Worm (Caenorhabditis elegans): ENCODE data around the gene upp-1.

upp-1 gene

DNA sequence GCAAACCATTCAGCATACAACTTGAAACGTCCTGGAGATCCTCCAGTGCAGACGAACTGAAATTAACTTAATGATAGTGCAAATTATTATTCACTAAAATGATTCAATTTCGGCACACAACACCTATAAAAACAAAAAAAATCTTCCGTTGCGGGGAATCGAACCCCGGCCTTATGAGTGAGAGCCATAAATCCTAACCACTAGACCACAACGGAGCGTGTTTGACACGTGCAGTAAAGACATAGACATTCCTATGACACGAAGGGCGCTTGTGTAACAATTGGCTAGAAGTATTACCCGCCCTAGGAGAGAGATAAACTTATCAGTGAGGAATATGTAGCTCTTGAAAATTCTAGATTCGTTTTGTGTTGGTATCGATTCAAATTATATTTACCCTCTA is 886 bp downstream of the upp-1 start (continued):
- peak; percentile 72 for TF ChIP-seq ceh-19 (GFP tag; optimal IDR thresholded peaks at IDR 0.05)
- TF ChIP-seq sox-4 (tag; optimal IDR thresholded peaks at IDR 0.05) = peak; percentile 41
- TF ChIP-seq mec-3 (tag; optimal IDR thresholded peaks at IDR 0.05; ENCODE audit: borderline replicate concordance) = no peak
- TF ChIP-seq gmeb-2 (tag; optimal IDR thresholded peaks at IDR 0.05) = peak; percentile 39
- peak; percentile 32 for TF ChIP-seq hlh-30 (tag; optimal IDR thresholded peaks at IDR 0.05; ENCODE audit: insufficient read depth)
- TF ChIP-seq ahr-1 (tag; optimal IDR thresholded peaks at IDR 0.05) = peak; percentile 47
- peak; percentile 17 for TF ChIP-seq rnt-1 (tag; optimal IDR thresholded peaks at IDR 0.05)
- no peak for TF ChIP-seq pag-3 (tag; optimal IDR thresholded peaks at IDR 0.05; ENCODE audit: borderline replicate concordance)

DNA sequence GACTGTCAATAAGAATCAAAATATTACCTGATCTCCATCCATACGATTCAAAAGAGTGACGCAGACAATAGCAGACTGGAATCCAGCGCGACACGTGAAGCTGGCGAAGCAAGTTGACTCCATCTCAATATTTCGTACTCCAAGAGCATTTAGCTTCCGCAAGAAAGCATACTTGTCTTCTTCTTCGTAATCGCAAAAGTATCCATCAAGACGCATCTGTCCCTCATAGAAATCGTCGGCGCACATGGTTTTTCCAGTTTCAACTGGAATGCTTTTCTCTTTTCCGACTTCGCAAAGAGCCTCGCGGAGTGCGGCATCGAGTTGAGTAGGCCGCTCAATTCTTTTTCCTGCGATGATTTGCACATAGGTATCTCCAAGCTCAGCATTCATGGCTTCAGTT is 1.6 kb downstream of the upp-1 start:
- TF ChIP-seq sox-4 (tag; optimal IDR thresholded peaks at IDR 0.05) (no peak), pat-9 (tag; optimal IDR thresholded peaks at IDR 0.05) (no peak), ceh-6 (GFP tag; optimal IDR thresholded peaks at IDR 0.05) (no peak), C08G9.2 (tag; optimal IDR thresholded peaks at IDR 0.05) (no peak), fkh-6 (tag; optimal IDR thresholded peaks at IDR 0.05) (no peak), tbx-7 (tag; optimal IDR thresholded peaks at IDR 0.05) (no peak), ama-1 (optimal IDR thresholded peaks at IDR 0.05) (no peak), pax-1 (tag; optimal IDR thresholded peaks at IDR 0.05) (no peak), ttx-3 (tag; optimal IDR thresholded peaks at IDR 0.05) (no peak), unc-55 (GFP tag; optimal IDR thresholded peaks at IDR 0.05) (no peak), K02D7.2 (tag; optimal IDR thresholded peaks at IDR 0.05) (no peak), lin-11 (tag; optimal IDR thresholded peaks at IDR 0.05) (no peak), ceh-30 (tag; optimal IDR thresholded peaks at IDR 0.05) (no peak), ets-4 (tag; optimal IDR thresholded peaks at IDR 0.05) (no peak), odd-2 (tag; optimal IDR thresholded peaks at IDR 0.05) (no peak)

- TF ChIP-seq pros-1 (tag; optimal IDR thresholded peaks at IDR 0.05) (no peak), hlh-13 (GFP tag; optimal IDR thresholded peaks at IDR 0.05) (no peak), K02D7.2 (tag; optimal IDR thresholded peaks at IDR 0.05) (no peak), pax-1 (tag; optimal IDR thresholded peaks at IDR 0.05) (no peak), hlh-8 (tag; optimal IDR thresholded peaks at IDR 0.05) (no peak), lin-11 (tag; optimal IDR thresholded peaks at IDR 0.05) (no peak), pag-3 (tag; optimal IDR thresholded peaks at IDR 0.05; ENCODE audit: borderline replicate concordance) (no peak), mec-3 (tag; optimal IDR thresholded peaks at IDR 0.05; ENCODE audit: borderline replicate concordance) (no peak)
Observed at ce11 chrIII:7625086-7625485, 17.8 kb downstream of the upp-1 start, which contains the start of gene fbn-1. Gene fbn-1, plus strand, starts transcription at chrIII:7625386.

DNA sequence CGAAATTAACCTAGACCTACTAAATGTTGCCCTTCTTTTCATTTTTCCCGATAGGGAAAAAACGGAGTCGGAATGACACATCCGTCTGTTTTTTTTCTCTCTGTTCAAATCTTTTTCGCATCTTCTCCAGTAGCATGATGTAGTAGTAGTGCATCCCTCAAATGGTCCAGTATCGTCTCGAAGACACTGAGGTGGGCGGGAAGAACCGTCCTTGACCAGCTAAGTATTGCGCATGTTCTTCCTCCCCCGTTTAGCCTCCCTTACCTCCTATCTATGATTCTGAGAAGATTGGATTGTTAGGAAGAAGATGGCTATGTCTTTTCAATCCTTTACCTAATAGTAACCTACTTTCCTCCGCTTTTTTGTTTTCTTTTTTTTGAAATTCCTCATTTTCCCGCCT is 20.0 kb downstream of the upp-1 start:
- no peak for TF ChIP-seq hlh-30 (tag; optimal IDR thresholded peaks at IDR 0.05; ENCODE audit: insufficient read depth)

DNA sequence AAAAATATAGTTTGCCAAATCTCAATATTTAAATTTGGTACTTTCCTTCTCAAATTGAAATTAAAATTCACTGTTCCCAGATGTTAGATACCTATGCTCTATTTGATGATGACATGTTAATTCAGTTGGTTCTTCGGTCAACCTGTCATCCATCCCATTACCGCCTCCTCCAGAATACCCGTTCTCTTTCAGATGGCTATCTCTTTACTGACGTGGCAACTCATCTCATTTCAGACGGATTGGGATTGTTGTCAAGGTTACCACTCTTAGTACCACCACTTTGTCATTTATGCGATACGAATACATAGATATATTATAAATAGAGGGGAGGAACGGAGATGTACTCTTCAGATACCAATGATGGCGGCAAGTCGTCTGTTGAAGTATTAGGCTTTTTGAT is 21.5 kb downstream of the upp-1 start:
- no peak for TF ChIP-seq C38D4.7 (GFP tag; optimal IDR thresholded peaks at IDR 0.05)
- no peak for TF ChIP-seq ceh-18 (tag; optimal IDR thresholded peaks at IDR 0.05)
- TF ChIP-seq pqm-1 (tag; optimal IDR thresholded peaks at IDR 0.05) = no peak
- no peak for TF ChIP-seq ref-2 (tag; optimal IDR thresholded peaks at IDR 0.05)
- TF ChIP-seq zip-5 (tag; optimal IDR thresholded peaks at IDR 0.05) = no peak
- TF ChIP-seq unc-3 (GFP tag; conservative IDR thresholded peaks at IDR 0.05) = no peak
- TF ChIP-seq unc-3 (tag; optimal IDR thresholded peaks at IDR 0.05) = no peak

- no peak for TF ChIP-seq eyg-1 (tag; optimal IDR thresholded peaks at IDR 0.05)
- TF ChIP-seq ceh-19 (GFP tag; optimal IDR thresholded peaks at IDR 0.05) = no peak
- TF ChIP-seq zip-5 (tag; optimal IDR thresholded peaks at IDR 0.05) = no peak
- TF ChIP-seq dve-1 (tag; optimal IDR thresholded peaks at IDR 0.05) = no peak
- no peak for TF ChIP-seq K09A11.1 (tag; optimal IDR thresholded peaks at IDR 0.05; ENCODE audit: insufficient read depth)
- TF ChIP-seq ama-1 (optimal IDR thresholded peaks at IDR 0.05) = no peak
- TF ChIP-seq nhr-232 (tag; optimal IDR thresholded peaks at IDR 0.05) = no peak
- no peak for TF ChIP-seq dmd-4 (tag; optimal IDR thresholded peaks at IDR 0.05; ENCODE audit: borderline replicate concordance)
- TF ChIP-seq pax-1 (tag; optimal IDR thresholded peaks at IDR 0.05) = no peak
- no peak for TF ChIP-seq ahr-1 (tag; optimal IDR thresholded peaks at IDR 0.05)
- TF ChIP-seq ceh-34 (tag; optimal IDR thresholded peaks at IDR 0.05) = no peak
- no peak for TF ChIP-seq pha-2 (tag; optimal IDR thresholded peaks at IDR 0.05)
- TF ChIP-seq ceh-18 (tag; optimal IDR thresholded peaks at IDR 0.05) = no peak
Observed at ce11 chrIII:7619846-7620245, 23.1 kb downstream of the upp-1 start.

Data from whole organism, late embryonic.